Worm (Caenorhabditis elegans) whole organism, mixed stage, embryonic: ENCODE data around the gene srbc-60.

ENCODE experiments used
- M03D4.4 ChIP-seq: sonication (generic microtip); optimal IDR thresholded peaks from 2 replicates; lab custom pipeline; 2017; ENCODE audit warnings: mild to moderate bottlenecking, missing genetic modification characterization, missing compliant biosample characterization
- bed-3 ChIP-seq: fragments of 200-800 bp; sonication (Bioruptor generic); optimal IDR thresholded peaks from 3 replicates; lab custom pipeline; 2018; ENCODE audit warnings: mild to moderate bottlenecking, missing genetic modification characterization, moderate library complexity, missing compliant biosample characterization
- ceh-39 ChIP-seq: fragments of 150-350 bp; optimal IDR thresholded peaks from 2 replicates; lab custom pipeline; 2014; ENCODE audit warnings: missing biosample characterization, missing genetic modification characterization
- ceh-43 ChIP-seq: fragments of 200-800 bp; sonication (Bioruptor generic); optimal IDR thresholded peaks from 2 replicates; lab custom pipeline; 2018; ENCODE audit warnings: mild to moderate bottlenecking, missing genetic modification characterization, moderate library complexity, missing compliant biosample characterization
- ceh-83 ChIP-seq: fragments of 200-800 bp; sonication (Bioruptor generic); optimal IDR thresholded peaks from 2 replicates; lab custom pipeline; 2018; ENCODE audit warnings: mild to moderate bottlenecking, missing genetic modification characterization, missing compliant biosample characterization
- ces-1 ChIP-seq: fragments of 150-350 bp; optimal IDR thresholded peaks from 2 replicates; lab custom pipeline; 2014; ENCODE audit warnings: missing biosample characterization, missing genetic modification reagents, missing genetic modification characterization
- cnd-1 ChIP-seq: fragments of 200-800 bp; sonication (Bioruptor generic); optimal IDR thresholded peaks from 2 replicates; lab custom pipeline; 2018; ENCODE audit warnings: mild to moderate bottlenecking, missing genetic modification characterization, missing compliant biosample characterization
- drap-1 ChIP-seq: fragments of 200-800 bp; sonication (Bioruptor generic); optimal IDR thresholded peaks from 3 replicates; lab custom pipeline; 2018; ENCODE audit warnings: mild to moderate bottlenecking, missing genetic modification characterization, missing compliant biosample characterization
- elt-1 ChIP-seq: sonication (generic microtip); optimal IDR thresholded peaks from 2 replicates; lab custom pipeline; 2017; ENCODE audit warnings: missing genetic modification characterization, mild to moderate bottlenecking, missing compliant biosample characterization, antibody characterized with exemption, moderate library complexity, borderline replicate concordance; ENCODE audit not compliant: insufficient read depth
- elt-3 ChIP-seq: fragments of 150-350 bp; optimal IDR thresholded peaks from 2 replicates; lab custom pipeline; 2014; ENCODE audit warnings: missing biosample characterization, missing genetic modification characterization
- flh-1 ChIP-seq: fragments of 200-800 bp; sonication (Bioruptor generic); optimal IDR thresholded peaks from 2 replicates; lab custom pipeline; 2018; ENCODE audit warnings: mild to moderate bottlenecking, missing genetic modification characterization, moderate library complexity, missing compliant biosample characterization
- ham-2 ChIP-seq: fragments of 200-800 bp; sonication (Bioruptor generic); optimal IDR thresholded peaks from 2 replicates; lab custom pipeline; 2018; ENCODE audit warnings: mild to moderate bottlenecking, missing genetic modification characterization, missing compliant biosample characterization
- hlh-1 ChIP-seq: fragments of 150-350 bp; optimal IDR thresholded peaks from 2 replicates; lab custom pipeline; 2014; ENCODE audit warnings: missing biosample characterization, missing genetic modification reagents, missing genetic modification characterization
- lin-13 ChIP-seq: fragments of 150-350 bp; optimal IDR thresholded peaks from 2 replicates; lab custom pipeline; 2014; ENCODE audit warnings: missing biosample characterization, missing genetic modification characterization
- lin-32 ChIP-seq: fragments of 200-800 bp; sonication (Bioruptor generic); optimal IDR thresholded peaks from 2 replicates; lab custom pipeline; 2018; ENCODE audit warnings: mild to moderate bottlenecking, missing genetic modification characterization, missing compliant biosample characterization
- lsy-2 ChIP-seq: fragments of 150-350 bp; optimal IDR thresholded peaks from 2 replicates; lab custom pipeline; 2014; ENCODE audit warnings: missing biosample characterization, missing genetic modification characterization
- mab-5 ChIP-seq: fragments of 150-350 bp; optimal IDR thresholded peaks from 2 replicates; lab custom pipeline; 2014; ENCODE audit warnings: missing biosample characterization, missing genetic modification characterization
- nhr-12 ChIP-seq: fragments of 150-350 bp; optimal IDR thresholded peaks from 2 replicates; lab custom pipeline; 2014; ENCODE audit warnings: missing biosample characterization, missing genetic modification characterization
- nhr-2 ChIP-seq: fragments of 150-350 bp; optimal IDR thresholded peaks from 2 replicates; lab custom pipeline; 2014; ENCODE audit warnings: missing biosample characterization, missing genetic modification characterization
- nhr-237 ChIP-seq: fragments of 150-350 bp; optimal IDR thresholded peaks from 2 replicates; lab custom pipeline; 2014; ENCODE audit warnings: missing biosample characterization, missing genetic modification characterization
- nhr-28 ChIP-seq: fragments of 150-350 bp; optimal IDR thresholded peaks from 2 replicates; lab custom pipeline; 2014; ENCODE audit warnings: missing biosample characterization, missing genetic modification characterization
- pha-4 ChIP-seq: fragments of 150-350 bp; optimal IDR thresholded peaks from 2 replicates; lab custom pipeline; 2018; ENCODE audit warnings: missing biosample characterization, missing genetic modification reagents, missing genetic modification characterization
- sem-2 ChIP-seq: fragments of 200-800 bp; sonication (Bioruptor generic); optimal IDR thresholded peaks from 2 replicates; lab custom pipeline; 2018; ENCODE audit warnings: mild to moderate bottlenecking, missing genetic modification characterization, missing compliant biosample characterization
- snpc-4 ChIP-seq: fragments of 150-350 bp; optimal IDR thresholded peaks from 2 replicates; lab custom pipeline; 2014; ENCODE audit warnings: missing biosample characterization, missing genetic modification characterization
- sptf-1 ChIP-seq: sonication (generic microtip); optimal IDR thresholded peaks from 2 replicates; lab custom pipeline; 2017; ENCODE audit warnings: mild to moderate bottlenecking, missing genetic modification characterization, moderate library complexity, missing compliant biosample characterization
- tbx-8 ChIP-seq: fragments of 200-800 bp; sonication (Bioruptor generic); optimal IDR thresholded peaks from 2 replicates; lab custom pipeline; 2018; ENCODE audit warnings: mild to moderate bottlenecking, missing genetic modification characterization, moderate library complexity, missing compliant biosample characterization
- unc-120 ChIP-seq: sonication (generic microtip); optimal IDR thresholded peaks from 2 replicates; lab custom pipeline; 2017; ENCODE audit warnings: missing genetic modification characterization, missing compliant biosample characterization; ENCODE audit not compliant: poor library complexity, severe bottlenecking
- unc-39 ChIP-seq: fragments of 150-350 bp; optimal IDR thresholded peaks from 2 replicates; lab custom pipeline; 2014; ENCODE audit warnings: missing biosample characterization, missing genetic modification characterization
- unc-62 ChIP-seq: fragments of 150-350 bp; optimal IDR thresholded peaks from 2 replicates; lab custom pipeline; 2014; ENCODE audit warnings: missing biosample characterization, missing genetic modification reagents, missing genetic modification characterization
- zip-8 ChIP-seq: fragments of 150-350 bp; optimal IDR thresholded peaks from 2 replicates; lab custom pipeline; 2014; ENCODE audit warnings: missing biosample characterization, missing genetic modification characterization
- ztf-11 ChIP-seq: fragments of 150-350 bp; optimal IDR thresholded peaks from 2 replicates; lab custom pipeline; 2014; ENCODE audit warnings: missing biosample characterization, missing genetic modification characterization

Gene srbc-60

DNA sequence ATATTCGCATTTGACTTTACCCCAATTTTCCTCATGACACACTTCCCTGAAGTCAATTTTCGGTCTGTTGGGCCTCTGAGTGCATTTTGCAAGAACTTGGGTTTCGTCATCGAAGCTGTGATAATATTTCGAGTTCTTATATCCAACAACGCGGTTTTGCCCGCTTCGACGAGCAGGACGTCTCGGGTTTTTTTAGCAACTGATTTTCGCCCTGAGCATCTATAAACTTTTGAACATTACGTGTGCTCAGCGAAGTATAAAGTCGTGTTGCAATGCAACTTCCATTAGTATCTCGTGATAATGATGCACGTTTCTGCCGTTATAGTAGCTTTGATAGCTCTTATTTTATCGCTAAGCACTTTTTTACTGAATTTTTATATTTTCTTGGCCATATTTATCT, at the start of gene srbc-60:
srbc-60 (plus strand) TSS at position 301 of the 400 bp plus-strand sequence.
- no peak for TF ChIP-seq tbx-8
- no peak for TF ChIP-seq lsy-2 (tag; lab: Kevin White, UChicago)
- TF ChIP-seq snpc-4, result no peak
- TF ChIP-seq mab-5 (tag; lab: Kevin White, UChicago), result no peak
- TF ChIP-seq pha-4 (tag; lab: Kevin White, UChicago), result no peak
- no peak for TF ChIP-seq hlh-1 (tag; lab: Kevin White, UChicago)
- TF ChIP-seq sptf-1 (tag; lab: Kevin White, UChicago), result no peak
- TF ChIP-seq lin-13, result no peak
- TF ChIP-seq bed-3 (GFP tag; lab: Kevin White, UChicago), result no peak
- no peak for TF ChIP-seq nhr-12
- TF ChIP-seq ceh-83 (GFP tag; lab: Kevin White, UChicago), result no peak
- no peak for TF ChIP-seq sem-2
- no peak for TF ChIP-seq unc-62
- no peak for TF ChIP-seq flh-1 (GFP tag; lab: Kevin White, UChicago)
- TF ChIP-seq nhr-237 (tag; lab: Kevin White, UChicago), result no peak
- no peak for TF ChIP-seq unc-39 (tag; lab: Kevin White, UChicago)
- no peak for TF ChIP-seq cnd-1 (tag; lab: Kevin White, UChicago)
- no peak for TF ChIP-seq elt-3

- TF ChIP-seq M03D4.4 (peak; percentile 41), lin-13 (no peak), tbx-8 (no peak), unc-120 (peak; percentile 91), hlh-1 (tag; lab: Kevin White, UChicago) (peak; percentile 98), sem-2 (no peak), nhr-2 (tag; lab: Kevin White, UChicago) (peak; percentile 89), nhr-237 (tag; lab: Kevin White, UChicago) (no peak), elt-3 (no peak), unc-62 (peak; percentile 87), ces-1 (GFP tag; lab: Kevin White, UChicago) (no peak), drap-1 (peak; percentile 11)
Observed at ce11 chrV:731330-731729, 48.8 kb upstream of the srbc-60 start.

DNA sequence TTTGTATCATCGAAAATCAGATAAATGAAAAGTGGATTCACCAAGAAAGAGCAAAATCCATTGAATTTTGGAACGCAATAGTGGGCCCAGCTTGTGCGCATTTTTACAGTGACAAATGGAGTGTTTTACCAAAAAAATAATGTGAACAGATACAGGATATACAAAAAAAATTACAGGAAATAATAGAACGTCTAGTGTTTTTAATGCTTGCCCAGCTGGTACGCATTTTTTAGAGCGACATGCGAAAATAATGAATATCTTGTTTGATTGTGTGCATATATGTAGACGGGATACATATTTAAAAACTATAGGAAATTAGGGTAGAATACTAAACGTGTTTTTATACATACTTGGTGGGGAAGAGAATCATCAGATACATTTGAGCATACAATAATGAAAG, 43.9 kb upstream of the srbc-60 start, which contains the start of gene srj-25:
srj-25 (minus strand) TSS at position 101 of the 400 bp plus-strand sequence.
- TF ChIP-seq nhr-237 (tag; lab: Kevin White, UChicago) (no peak), elt-3 (no peak)

DNA sequence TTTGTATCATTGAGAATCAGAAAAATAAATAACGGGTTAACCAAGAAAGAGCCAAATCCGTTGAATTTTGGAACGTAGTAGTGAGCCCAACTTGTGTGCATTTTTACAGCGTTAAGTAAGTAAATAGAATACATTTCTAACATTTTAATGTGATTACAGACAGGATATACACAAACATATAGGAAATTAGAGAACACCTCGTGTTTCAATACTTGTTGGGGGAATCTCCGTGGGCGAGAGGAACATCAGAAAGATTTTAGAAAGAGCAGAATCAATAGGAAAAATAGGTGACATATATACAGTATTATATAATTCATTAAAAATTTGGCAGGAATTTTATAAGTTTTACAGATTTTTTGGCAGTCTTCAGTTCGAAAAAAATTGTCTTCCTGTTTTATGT, 41.3 kb upstream of the srbc-60 start, which contains the start of gene srj-24:
srj-24 (minus strand) TSS at position 101 of the 400 bp plus-strand sequence.
- no peak for TF ChIP-seq drap-1
- no peak for TF ChIP-seq ztf-11
- TF ChIP-seq elt-1 (tag; lab: Kevin White, UChicago), result no peak
- TF ChIP-seq mab-5 (tag; lab: Kevin White, UChicago), result no peak
- no peak for TF ChIP-seq flh-1 (GFP tag; lab: Kevin White, UChicago)
- TF ChIP-seq pha-4 (tag; lab: Kevin White, UChicago), result no peak
- TF ChIP-seq ceh-83 (GFP tag; lab: Kevin White, UChicago), result no peak
- TF ChIP-seq nhr-12, result no peak
- TF ChIP-seq nhr-28, result no peak
- TF ChIP-seq zip-8 (tag; lab: Kevin White, UChicago), result no peak
- TF ChIP-seq tbx-8, result no peak
- no peak for TF ChIP-seq nhr-237 (tag; lab: Kevin White, UChicago)
- TF ChIP-seq elt-3, result no peak
- no peak for TF ChIP-seq sptf-1 (tag; lab: Kevin White, UChicago)
- TF ChIP-seq hlh-1 (tag; lab: Kevin White, UChicago), result no peak
- no peak for TF ChIP-seq unc-120
- no peak for TF ChIP-seq lsy-2 (tag; lab: Kevin White, UChicago)
- no peak for TF ChIP-seq ceh-43 (GFP tag; lab: Kevin White, UChicago)
- no peak for TF ChIP-seq lin-32 (GFP tag; lab: Kevin White, UChicago)
- no peak for TF ChIP-seq ceh-39 (tag; lab: Kevin White, UChicago)

DNA sequence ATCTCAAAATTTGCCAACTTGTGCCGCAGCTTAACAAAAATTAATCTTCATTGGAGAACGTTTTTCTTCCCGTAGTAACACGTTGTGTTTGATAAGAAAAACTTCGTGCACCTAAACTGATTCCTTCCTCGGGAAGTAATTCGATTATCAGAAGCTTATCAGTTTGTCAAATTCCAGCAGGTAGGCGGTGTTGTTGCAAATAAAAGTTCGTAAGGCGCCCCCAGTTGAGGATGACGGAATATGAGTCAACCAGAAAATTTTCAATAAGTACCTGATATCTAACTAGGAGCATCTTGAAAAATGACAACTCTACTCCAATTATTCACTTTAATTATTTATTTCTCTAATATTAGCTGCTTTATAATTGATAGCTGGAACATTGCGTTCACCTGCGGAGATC, 38.3 kb upstream of the srbc-60 start, which contains the start of gene C05E4.7:
C05E4.7 (plus strand) TSS at position 301 of the 400 bp plus-strand sequence.
- TF ChIP-seq tbx-8 (no peak), ztf-11 (no peak), lin-32 (GFP tag; lab: Kevin White, UChicago) (no peak), ceh-43 (GFP tag; lab: Kevin White, UChicago) (no peak), unc-120 (no peak), ceh-83 (GFP tag; lab: Kevin White, UChicago) (no peak), ces-1 (GFP tag; lab: Kevin White, UChicago) (no peak), flh-1 (GFP tag; lab: Kevin White, UChicago) (no peak), snpc-4 (no peak), nhr-28 (no peak), lin-13 (no peak), elt-1 (tag; lab: Kevin White, UChicago) (no peak), sem-2 (no peak), bed-3 (GFP tag; lab: Kevin White, UChicago) (no peak), ceh-39 (tag; lab: Kevin White, UChicago) (no peak), lsy-2 (tag; lab: Kevin White, UChicago) (no peak), ham-2 (no peak), zip-8 (tag; lab: Kevin White, UChicago) (no peak), M03D4.4 (no peak), sptf-1 (tag; lab: Kevin White, UChicago) (no peak)
